Worm (Caenorhabditis elegans): ENCODE data around the gene T23D5.3.

T23D5.3 gene

DNA sequence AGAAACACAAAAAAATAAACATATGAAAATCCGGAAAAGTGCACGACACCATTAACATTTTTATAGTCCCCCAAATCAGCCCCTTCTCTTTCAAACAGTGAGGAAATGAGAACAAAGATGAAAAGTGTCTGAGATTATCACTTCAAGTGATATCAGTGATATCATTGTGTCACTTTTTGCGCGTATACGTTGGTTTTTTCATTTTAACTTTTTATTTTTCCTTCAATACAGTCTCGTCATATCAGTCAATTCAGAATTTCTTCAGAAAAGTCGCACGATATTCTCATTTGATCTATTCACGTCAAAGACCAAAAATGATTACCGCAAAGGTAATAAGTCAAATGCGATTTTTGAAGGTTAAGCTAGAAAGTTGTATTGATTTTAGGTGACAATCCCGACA is 28.7 kb downstream of the T23D5.3 start, which contains the start of gene twk-34:
Gene twk-34 (plus strand): TSS at position 216 of the 400 bp plus-strand sequence.
- TF ChIP-seq Y55F3AM.14 (GFP tag; optimal IDR thresholded peaks at IDR 0.05) (no peak), lsy-2 (tag; optimal IDR thresholded peaks at IDR 0.05) (no peak), lin-11 (tag; optimal IDR thresholded peaks at IDR 0.05) (no peak), unc-39 (tag; optimal IDR thresholded peaks at IDR 0.05) (no peak)

- TF ChIP-seq lin-39 (tag; optimal IDR thresholded peaks at IDR 0.05) (no peak), zag-1 (tag; optimal IDR thresholded peaks at IDR 0.05) (no peak), nhr-129 (tag; optimal IDR thresholded peaks at IDR 0.05) (no peak), ztf-11 (tag; optimal IDR thresholded peaks at IDR 0.05) (no peak), nhr-77 (tag; optimal IDR thresholded peaks at IDR 0.05) (no peak), aly-2 (tag; optimal IDR thresholded peaks at IDR 0.05) (no peak), Y55F3AM.14 (GFP tag; optimal IDR thresholded peaks at IDR 0.05) (no peak)
Observed at ce11 chrV:15702263-15702662, 31.2 kb downstream of the T23D5.3 start, which contains the start of gene nhr-53. Gene nhr-53, minus strand, starts transcription at chrV:15702363.

DNA sequence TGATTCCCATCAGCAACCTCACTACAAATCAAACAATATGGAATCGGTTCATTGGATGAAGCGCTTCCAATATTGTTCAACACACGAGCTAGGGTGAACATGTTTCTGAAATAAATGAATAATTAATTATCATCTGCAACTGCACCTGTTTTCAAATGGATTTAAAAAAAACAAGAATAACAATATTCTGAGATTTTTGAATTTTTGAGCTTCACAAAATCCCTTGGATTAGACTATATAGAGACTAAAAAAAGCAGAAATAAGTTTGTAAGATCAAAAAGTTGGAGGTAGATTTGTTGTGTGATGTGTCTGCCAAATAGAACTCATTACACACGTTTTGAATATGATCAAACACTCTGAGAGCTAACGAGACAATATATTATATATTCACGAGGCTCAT is 33.7 kb downstream of the T23D5.3 start, which contains the start of gene nhr-199:
Gene nhr-199 (minus strand): TSS at position 101 of the 400 bp plus-strand sequence.
- TF ChIP-seq ceh-82 (tag; optimal IDR thresholded peaks at IDR 0.05) = no peak
- no peak for TF ChIP-seq lin-13 (GFP tag; optimal IDR thresholded peaks at IDR 0.05)
- TF ChIP-seq zag-1 (tag; optimal IDR thresholded peaks at IDR 0.05) = no peak
- TF ChIP-seq snpc-4 (tag; optimal IDR thresholded peaks at IDR 0.05) = no peak
- no peak for TF ChIP-seq nhr-11 (tag; optimal IDR thresholded peaks at IDR 0.05)
- TF ChIP-seq fos-1 (tag; optimal IDR thresholded peaks at IDR 0.05) = no peak
- TF ChIP-seq nhr-129 (tag; optimal IDR thresholded peaks at IDR 0.05) = no peak
- no peak for TF ChIP-seq lin-11 (tag; optimal IDR thresholded peaks at IDR 0.05)
- TF ChIP-seq C34F6.9 (tag; optimal IDR thresholded peaks at IDR 0.05) = no peak
- TF ChIP-seq lsy-2 (tag; optimal IDR thresholded peaks at IDR 0.05) = no peak
- TF ChIP-seq nhr-21 (tag; optimal IDR thresholded peaks at IDR 0.05) = no peak
- TF ChIP-seq nhr-77 (tag; optimal IDR thresholded peaks at IDR 0.05) = no peak
- no peak for TF ChIP-seq nhr-25 (tag; optimal IDR thresholded peaks at IDR 0.05)
- TF ChIP-seq sma-9 (GFP tag; optimal IDR thresholded peaks at IDR 0.05) = no peak
- no peak for TF ChIP-seq sma-9 (tag; optimal IDR thresholded peaks at IDR 0.05)
- TF ChIP-seq F13H6.1 (tag; optimal IDR thresholded peaks at IDR 0.05) = no peak
- no peak for TF ChIP-seq unc-39 (tag; optimal IDR thresholded peaks at IDR 0.05)
- TF ChIP-seq elt-1 (tag; optimal IDR thresholded peaks at IDR 0.05) = no peak
- TF ChIP-seq R02D3.7 (tag; optimal IDR thresholded peaks at IDR 0.05) = no peak
- TF ChIP-seq unc-55 (GFP tag; optimal IDR thresholded peaks at IDR 0.05) = no peak
- no peak for TF ChIP-seq unc-62 (GFP tag; optimal IDR thresholded peaks at IDR 0.05)

DNA sequence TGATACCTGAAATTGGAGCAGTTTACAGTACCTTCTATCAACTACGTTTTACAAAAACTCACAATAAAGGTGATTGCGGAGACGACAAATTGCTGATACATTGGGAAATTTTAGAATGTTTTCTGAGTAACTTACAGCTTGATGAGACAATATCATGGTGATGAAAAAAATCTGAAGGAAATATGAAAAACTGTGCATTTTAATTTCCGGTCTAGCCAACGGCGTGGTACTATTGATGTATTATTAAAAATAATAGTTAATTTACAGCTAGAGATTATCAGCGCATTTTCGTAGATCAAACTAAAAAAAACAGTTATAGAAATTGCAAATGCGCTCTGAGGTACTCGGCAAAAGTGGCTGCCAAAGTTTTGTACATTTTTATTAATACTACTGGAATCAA is 35.4 kb downstream of the T23D5.3 start, which contains the start of gene srx-29:
Gene srx-29 (minus strand): TSS at position 101 of the 400 bp plus-strand sequence.
- TF ChIP-seq dmd-4 (tag; optimal IDR thresholded peaks at IDR 0.05) (no peak), ceh-82 (tag; optimal IDR thresholded peaks at IDR 0.05) (no peak), F13H6.1 (tag; optimal IDR thresholded peaks at IDR 0.05) (no peak), nhr-23 (tag; optimal IDR thresholded peaks at IDR 0.05) (no peak), nhr-12 (tag; optimal IDR thresholded peaks at IDR 0.05) (no peak), ZK546.5 (tag; optimal IDR thresholded peaks at IDR 0.05) (no peak), lin-13 (GFP tag; optimal IDR thresholded peaks at IDR 0.05) (no peak), unc-62 (GFP tag; optimal IDR thresholded peaks at IDR 0.05) (no peak), egl-27 (tag; optimal IDR thresholded peaks at IDR 0.05) (no peak), nhr-11 (tag; optimal IDR thresholded peaks at IDR 0.05) (no peak), nhr-21 (tag; optimal IDR thresholded peaks at IDR 0.05) (no peak), crh-2 (tag; optimal IDR thresholded peaks at IDR 0.05) (no peak)

ce11 chrV:15693682-15694081 is 39.8 kb downstream of the T23D5.3 start, which contains the start of gene nhr-198:
Gene nhr-198, plus strand, starts transcription at chrV:15693994.
- no peak for TF ChIP-seq ceh-16 (tag; optimal IDR thresholded peaks at IDR 0.05)
- no peak for TF ChIP-seq unc-39 (tag; optimal IDR thresholded peaks at IDR 0.05)
- no peak for TF ChIP-seq gmeb-1 (tag; optimal IDR thresholded peaks at IDR 0.05)
- TF ChIP-seq peb-1 (tag; optimal IDR thresholded peaks at IDR 0.05) = no peak
- TF ChIP-seq nhr-25 (tag; optimal IDR thresholded peaks at IDR 0.05) = no peak
- no peak for TF ChIP-seq elt-1 (tag; optimal IDR thresholded peaks at IDR 0.05)
- no peak for TF ChIP-seq ztf-11 (tag; optimal IDR thresholded peaks at IDR 0.05)
- no peak for TF ChIP-seq mab-5 (tag; optimal IDR thresholded peaks at IDR 0.05)
- TF ChIP-seq nhr-77 (tag; optimal IDR thresholded peaks at IDR 0.05) = no peak
- TF ChIP-seq snpc-4 (tag; optimal IDR thresholded peaks at IDR 0.05) = no peak
- no peak for TF ChIP-seq blmp-1 (tag; optimal IDR thresholded peaks at IDR 0.05; ENCODE audit: insufficient read depth)
- no peak for TF ChIP-seq ztf-4 (tag; optimal IDR thresholded peaks at IDR 0.05)
- TF ChIP-seq nhr-11 (tag; optimal IDR thresholded peaks at IDR 0.05) = no peak
- no peak for TF ChIP-seq skn-1 (tag; optimal IDR thresholded peaks at IDR 0.05)
- no peak for TF ChIP-seq mbf-1 (tag; optimal IDR thresholded peaks at IDR 0.05)
- TF ChIP-seq ceh-82 (tag; optimal IDR thresholded peaks at IDR 0.05) = no peak
- no peak for TF ChIP-seq R02D3.7 (tag; optimal IDR thresholded peaks at IDR 0.05)

All from whole organism, L2 larva.